Fruit fly (Drosophila melanogaster) whole organism, embryonic: ENCODE data around the gene Mocs1.
A peak's percentile ranks its signal among the peaks of the same experiment; 100 is the strongest.

Source experiments
- Awh ChIP-seq: fragments of 200-800 bp; sonication (Bioruptor generic); IDR thresholded peaks from 2 replicates; pipeline ENCODE4, ENCODE4 v1.3.6; 2022; ENCODE audit warnings: missing biosample characterization, missing genetic modification characterization
- C15 ChIP-seq: fragments of 200-800 bp; sonication (Bioruptor generic); IDR thresholded peaks from 3 replicates; pipeline ENCODE4 v1.3.6; 2022; ENCODE audit warnings: missing biosample characterization, missing genetic modification characterization
- CG10366 ChIP-seq: fragments of 200-800 bp; sonication (Bioruptor generic); IDR thresholded peaks from 2 replicates; pipeline ENCODE4 v1.3.6; 2022; ENCODE audit warnings: missing biosample characterization, missing genetic modification characterization
- CG11093 ChIP-seq: fragments of 200-800 bp; sonication (Bioruptor generic); IDR thresholded peaks from 3 replicates; pipeline ENCODE4 v1.3.6; 2022; ENCODE audit warnings: missing biosample characterization, missing genetic modification characterization
- CG12299 ChIP-seq: fragments of 200-800 bp; sonication (Bioruptor generic); optimal IDR thresholded peaks from 2 replicates; lab custom pipeline; 2018; ENCODE audit warnings: missing biosample characterization, mild to moderate bottlenecking, missing genetic modification characterization
- CG12391 ChIP-seq: fragments of 200-800 bp; sonication (Bioruptor generic); optimal IDR thresholded peaks from 3 replicates; lab custom pipeline; 2018; ENCODE audit warnings: missing biosample characterization, mild to moderate bottlenecking, missing genetic modification characterization, moderate library complexity
- CG15696 ChIP-seq: fragments of 200-800 bp; sonication (Bioruptor generic); optimal IDR thresholded peaks from 2 replicates; lab custom pipeline; 2019; ENCODE audit warnings: missing biosample characterization, mild to moderate bottlenecking, missing genetic modification characterization, moderate library complexity
- CG16779 ChIP-seq: fragments of 200-800 bp; sonication (Bioruptor generic); IDR thresholded peaks from 2 replicates; pipeline ENCODE4 v1.3.6; 2022; ENCODE audit warnings: missing biosample characterization, missing genetic modification characterization
- CG16815 ChIP-seq: fragments of 200-800 bp; sonication (Bioruptor generic); optimal IDR thresholded peaks from 3 replicates; lab custom pipeline; 2017; ENCODE audit warnings: missing biosample characterization, mild to moderate bottlenecking, missing genetic modification characterization
- CG34376 ChIP-seq: fragments of 200-800 bp; sonication (Bioruptor generic); optimal IDR thresholded peaks from 2 replicates; lab custom pipeline; 2018; ENCODE audit warnings: missing biosample characterization, mild to moderate bottlenecking, missing genetic modification characterization
- CG5953 ChIP-seq: fragments of 200-800 bp; sonication (Bioruptor generic); IDR thresholded peaks from 2 replicates; pipeline ENCODE4 v1.3.6; 2022; ENCODE audit warnings: missing biosample characterization, missing genetic modification characterization
- CG6689 ChIP-seq: fragments of 200-800 bp; sonication (Bioruptor generic); IDR thresholded peaks from 2 replicates; pipeline ENCODE4 v1.3.6; 2022; ENCODE audit warnings: missing biosample characterization, missing genetic modification characterization
- CG7745 ChIP-seq: fragments of 200-800 bp; sonication (Bioruptor generic); optimal IDR thresholded peaks from 2 replicates; lab custom pipeline; 2018; ENCODE audit warnings: missing biosample characterization, mild to moderate bottlenecking, missing genetic modification characterization, moderate library complexity
- CG8388 ChIP-seq: fragments of 200-800 bp; sonication (Bioruptor generic); optimal IDR thresholded peaks from 2 replicates; lab custom pipeline; 2019; ENCODE audit warnings: missing biosample characterization, mild to moderate bottlenecking, missing genetic modification characterization, moderate library complexity
- CG8944 ChIP-seq: fragments of 200-800 bp; sonication (Bioruptor generic); optimal IDR thresholded peaks from 3 replicates; lab custom pipeline; 2016; ENCODE audit warnings: missing biosample characterization, missing genetic modification characterization
- D19A ChIP-seq: fragments of 200-800 bp; optimal IDR thresholded peaks from 3 replicates; lab custom pipeline; 2019; ENCODE audit warnings: missing biosample characterization, mild to moderate bottlenecking, missing genetic modification characterization, moderate library complexity
- D19B ChIP-seq: fragments of 200-800 bp; sonication (Bioruptor generic); optimal IDR thresholded peaks from 2 replicates; lab custom pipeline; 2017; ENCODE audit warnings: missing biosample characterization, mild to moderate bottlenecking, missing genetic modification characterization
- Dp ChIP-seq: fragments of 200-800 bp; sonication (Bioruptor generic); optimal IDR thresholded peaks from 2 replicates; lab custom pipeline; 2018; ENCODE audit warnings: missing biosample characterization, mild to moderate bottlenecking, missing genetic modification characterization, moderate library complexity
- Fer1 ChIP-seq: fragments of 200-800 bp; sonication (Bioruptor generic); optimal IDR thresholded peaks from 2 replicates; lab custom pipeline; 2017; ENCODE audit warnings: missing biosample characterization, mild to moderate bottlenecking, missing genetic modification characterization
- Hr51 ChIP-seq, 2 experiments: fragments of 200-800 bp; sonication (Bioruptor generic); optimal IDR thresholded peaks; 2 replicates in 1 of 2; 3 replicates in 1 of 2; lab custom pipeline; 2016 to 2018; ENCODE audit warnings: missing biosample characterization in 2 of 2, missing genetic modification characterization in 2 of 2, mild to moderate bottlenecking in 1 of 2, moderate library complexity in 1 of 2
- Med ChIP-seq: fragments of 200-800 bp; sonication (Bioruptor generic); peaks from one replicate; lab custom pipeline; 2016; ENCODE audit warnings: missing biosample characterization, missing genetic modification characterization, mild to moderate bottlenecking, inconsistent platforms, moderate library complexity
- NC2α ChIP-seq: fragments of 200-800 bp; sonication (Bioruptor generic); optimal IDR thresholded peaks from 2 replicates; lab custom pipeline; 2016; ENCODE audit warnings: missing biosample characterization, missing genetic modification characterization
- Nf-YC ChIP-seq: fragments of 200-800 bp; optimal IDR thresholded peaks from 3 replicates; lab custom pipeline; 2019; ENCODE audit warnings: missing biosample characterization, mild to moderate bottlenecking, missing genetic modification characterization, moderate library complexity
- PHDP ChIP-seq: fragments of 200-800 bp; sonication (Bioruptor generic); optimal IDR thresholded peaks from 3 replicates; lab custom pipeline; 2018; ENCODE audit warnings: missing biosample characterization, mild to moderate bottlenecking, missing genetic modification characterization, moderate library complexity
- Scr ChIP-seq: fragments of 200-800 bp; sonication (Bioruptor generic); IDR thresholded peaks from 2 replicates; pipeline ENCODE4 v1.3.6; 2022; ENCODE audit warnings: missing biosample characterization, missing genetic modification characterization; ENCODE audit not compliant: partially characterized antibody
- Sin3A ChIP-seq: fragments of >200 bp; optimal IDR thresholded peaks from 2 replicates; lab custom pipeline; 2018
- Sry-δ ChIP-seq: fragments of 200-800 bp; sonication (Bioruptor generic); optimal IDR thresholded peaks from 2 replicates; lab custom pipeline; 2016; ENCODE audit warnings: missing biosample characterization, missing genetic modification characterization
- Xbp1 ChIP-seq: fragments of 200-800 bp; sonication (Bioruptor generic); optimal IDR thresholded peaks from 3 replicates; lab custom pipeline; 2016; ENCODE audit warnings: missing biosample characterization, mild to moderate bottlenecking, missing genetic modification characterization
- ac ChIP-seq: fragments of 200-800 bp; sonication (Bioruptor generic); optimal IDR thresholded peaks from 3 replicates; lab custom pipeline; 2017; ENCODE audit warnings: missing biosample characterization, mild to moderate bottlenecking, missing genetic modification characterization
- ato ChIP-seq: fragments of 200-800 bp; sonication (Bioruptor generic); IDR thresholded peaks from 2 replicates; pipeline ENCODE4 v1.3.6; 2022; ENCODE audit warnings: missing biosample characterization, missing genetic modification characterization; ENCODE audit not compliant: partially characterized antibody
- disco-r ChIP-seq: fragments of 200-800 bp; sonication (Bioruptor generic); optimal IDR thresholded peaks from 2 replicates; lab custom pipeline; 2016; ENCODE audit warnings: missing biosample characterization, missing genetic modification characterization
- dm ChIP-seq: fragments of 200-800 bp; sonication (Bioruptor generic); optimal IDR thresholded peaks from 3 replicates; lab custom pipeline; 2016; ENCODE audit warnings: missing biosample characterization, missing genetic modification characterization
- dysf ChIP-seq: fragments of 200-800 bp; sonication (Bioruptor generic); IDR thresholded peaks from 3 replicates; pipeline ENCODE4 v1.3.6; 2022; ENCODE audit warnings: missing biosample characterization, missing genetic modification characterization
- ewg ChIP-seq: fragments of 200-800 bp; sonication (Bioruptor generic); optimal IDR thresholded peaks from 3 replicates; lab custom pipeline; 2017; ENCODE audit warnings: mild to moderate bottlenecking, missing biosample characterization, missing genetic modification reagents, missing genetic modification characterization
- exex ChIP-seq: fragments of 200-800 bp; sonication (Bioruptor generic); optimal IDR thresholded peaks from 4 replicates; lab custom pipeline; 2018; ENCODE audit warnings: missing biosample characterization, mild to moderate bottlenecking, missing genetic modification characterization, moderate library complexity
- gcm2 ChIP-seq: fragments of 200-800 bp; sonication (Bioruptor generic); optimal IDR thresholded peaks from 2 replicates; lab custom pipeline; 2016; ENCODE audit warnings: missing biosample characterization, missing genetic modification characterization
- gem ChIP-seq: fragments of 200-800 bp; sonication (Bioruptor generic); optimal IDR thresholded peaks from 2 replicates; lab custom pipeline; 2019; ENCODE audit warnings: missing biosample characterization, mild to moderate bottlenecking, missing genetic modification characterization, moderate library complexity
- ham ChIP-seq: fragments of 200-800 bp; sonication (Bioruptor generic); IDR thresholded peaks from 2 replicates; pipeline ENCODE4 v1.3.6; 2022; ENCODE audit warnings: missing biosample characterization, missing genetic modification characterization
- pnt ChIP-seq: fragments of 200-800 bp; sonication (Bioruptor generic); optimal IDR thresholded peaks from 3 replicates; lab custom pipeline; 2016; ENCODE audit warnings: missing biosample characterization, missing genetic modification characterization
- ranshi ChIP-seq: fragments of 200-800 bp; sonication (Bioruptor generic); IDR thresholded peaks from 2 replicates; pipeline ENCODE4 v1.3.6; 2022; ENCODE audit warnings: missing biosample characterization, missing genetic modification characterization
- salm ChIP-seq: fragments of 200-800 bp; sonication (Bioruptor generic); optimal IDR thresholded peaks from 2 replicates; lab custom pipeline; 2018; ENCODE audit warnings: missing biosample characterization, mild to moderate bottlenecking, missing genetic modification characterization
- seq ChIP-seq: fragments of 200-800 bp; sonication (Bioruptor generic); IDR thresholded peaks from 2 replicates; pipeline ENCODE4 v1.3.6; 2022; ENCODE audit warnings: missing biosample characterization, missing genetic modification characterization
- sna ChIP-seq: fragments of 200-800 bp; sonication (Bioruptor generic); IDR thresholded peaks from 2 replicates; pipeline ENCODE4 v1.3.6; 2022; ENCODE audit warnings: missing biosample characterization, missing genetic modification characterization; ENCODE audit not compliant: partially characterized antibody
- sr ChIP-seq: fragments of 200-800 bp; sonication (Bioruptor generic); IDR thresholded peaks from 3 replicates; pipeline ENCODE4 v1.3.6; 2022; ENCODE audit warnings: missing biosample characterization, missing genetic modification characterization
- tap ChIP-seq: fragments of 200-800 bp; optimal IDR thresholded peaks from 3 replicates; lab custom pipeline; 2019; ENCODE audit warnings: missing biosample characterization, mild to moderate bottlenecking, missing genetic modification characterization, moderate library complexity
- trem ChIP-seq: fragments of 200-800 bp; optimal IDR thresholded peaks from 3 replicates; lab custom pipeline; 2019; ENCODE audit warnings: missing biosample characterization, mild to moderate bottlenecking, missing genetic modification characterization, moderate library complexity
- trh ChIP-seq: fragments of 200-800 bp; sonication (Bioruptor generic); optimal IDR thresholded peaks from 2 replicates; lab custom pipeline; 2016; ENCODE audit warnings: missing biosample characterization, missing genetic modification characterization
- unpg ChIP-seq: fragments of 200-800 bp; sonication (Bioruptor generic); optimal IDR thresholded peaks from 3 replicates; lab custom pipeline; 2018; ENCODE audit warnings: missing biosample characterization, mild to moderate bottlenecking, missing genetic modification characterization, moderate library complexity
- wdn ChIP-seq: fragments of 200-800 bp; sonication (Bioruptor generic); IDR thresholded peaks from 2 replicates; pipeline ENCODE4 v1.3.6; 2022; ENCODE audit warnings: missing biosample characterization, missing genetic modification characterization
- zen ChIP-seq: fragments of 200-800 bp; sonication (Bioruptor generic); optimal IDR thresholded peaks from 3 replicates; lab custom pipeline; 2018; ENCODE audit warnings: missing biosample characterization, mild to moderate bottlenecking, missing genetic modification characterization, moderate library complexity
- zfh1 ChIP-seq: fragments of 200-800 bp; sonication (Bioruptor generic); IDR thresholded peaks from 3 replicates; pipeline ENCODE4 v1.3.6; 2022; ENCODE audit warnings: missing biosample characterization, missing genetic modification characterization

The Mocs1 gene

DNA sequence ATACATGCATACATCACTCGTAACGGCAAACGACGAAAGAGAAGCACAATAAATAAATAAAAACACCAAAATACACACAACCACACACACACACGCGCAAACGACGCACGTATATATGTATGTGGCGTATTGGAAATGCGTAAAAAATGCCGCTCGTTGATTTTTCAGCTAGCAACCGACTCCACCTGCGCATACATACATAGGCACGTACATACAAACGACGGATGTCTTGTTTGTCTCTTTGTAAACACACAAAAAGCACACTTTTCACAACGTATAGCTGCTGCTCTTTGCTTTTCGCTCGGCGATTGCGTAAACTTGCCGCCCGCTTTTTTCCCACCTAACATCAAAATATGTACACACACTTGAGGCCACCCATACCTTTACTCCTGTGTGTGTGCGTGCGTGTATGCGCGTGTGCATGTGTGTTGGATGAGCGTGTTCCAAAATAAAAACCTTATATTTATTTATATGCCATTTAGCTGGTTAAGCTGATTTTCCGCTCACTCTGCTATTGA lies 49.6 kb downstream of the Mocs1 start (continued):
- TF ChIP-seq Xbp1 (GFP tag; lab: Kevin White, UChicago) (no peak), ato (GFP tag; lab: Robert Waterston, UW) (no peak), ewg (GFP tag; lab: Kevin White, UChicago) (peak; percentile 64), seq (GFP tag; lab: Robert Waterston, UW) (no peak), trem (tag; lab: Kevin White, UChicago) (no peak), exex (tag; lab: Kevin White, UChicago) (no peak), D19B (GFP tag; lab: Kevin White, UChicago) (no peak), D19A (tag; lab: Kevin White, UChicago) (no peak), Nf-YC (tag; lab: Kevin White, UChicago) (no peak), NC2α (no peak), Dp (GFP tag; lab: Kevin White, UChicago) (no peak), PHDP (tag; lab: Kevin White, UChicago) (peak; percentile 53), ranshi (GFP tag; lab: Robert Waterston, UW) (no peak), CG8944 (no peak), gcm2 (no peak), C15 (GFP tag; lab: Robert Waterston, UW) (no peak), unpg (peak; percentile 5), Sin3A (lab: Kevin White, UChicago) (no peak), dysf (GFP tag; lab: Robert Waterston, UW) (no peak; the same call in 2 of the 3 replicates), CG12391 (tag; lab: Kevin White, UChicago) (no peak), zen (no peak), ac (GFP tag; lab: Kevin White, UChicago) (peak; percentile 49), sna (GFP tag; lab: Robert Waterston, UW) (no peak), pnt (GFP tag; lab: Kevin White, UChicago) (no peak), CG7745 (tag; lab: Kevin White, UChicago) (no peak), tap (tag; lab: Kevin White, UChicago) (no peak), CG11093 (GFP tag; lab: Robert Waterston, UW) (no peak), dm (no peak), CG16815 (GFP tag; lab: Kevin White, UChicago) (no peak), gem (tag; lab: Kevin White, UChicago) (no peak), wdn (GFP tag; lab: Robert Waterston, UW) (no peak), disco-r (no peak), ham (no peak), CG16779 (GFP tag; lab: Robert Waterston, UW) (no peak), CG12299 (tag; lab: Kevin White, UChicago) (peak; percentile 66), Scr (GFP tag; lab: Robert Waterston, UW) (no peak), sr (peak; percentile 37; the same call in 1 of the 3 replicates), Sry-δ (no peak), zfh1 (GFP tag; lab: Robert Waterston, UW) (0 out of 3 replicates have a peak, but pooled peaks have one; percentile 18), CG6689 (GFP tag; lab: Robert Waterston, UW) (no peak), CG5953 (no peak), CG34376 (GFP tag; lab: Kevin White, UChicago) (peak; percentile 78), CG15696 (tag; lab: Kevin White, UChicago) (peak; percentile 26), Fer1 (peak; percentile 80), CG8388 (GFP tag; lab: Kevin White, UChicago) (no peak), Hr51 (GFP tag; optimal IDR thresholded peaks at IDR 0.05; lab: Kevin White, UChicago) (peak in 1 of 2 experiments; percentile 29), Awh (GFP tag; lab: Robert Waterston, UW) (no peak; the same call in 1 of the 2 replicates), salm (tag; lab: Kevin White, UChicago) (no peak), Med (GFP tag; lab: Kevin White, UChicago) (peak; percentile 64), trh (GFP tag; lab: Kevin White, UChicago) (no peak), CG10366 (no peak)
